Worm (Caenorhabditis elegans) whole organism, L1 larva: ENCODE data around the gene Y62H9A.8.
A peak's percentile ranks its signal among the peaks of the same experiment; 100 is the strongest.

Experiments
- C04F5.9 ChIP-seq: sonication (generic microtip); optimal IDR thresholded peaks from 2 replicates; lab custom pipeline; 2016; ENCODE audit warnings: missing genetic modification characterization, missing compliant biosample characterization
- C16A3.4 ChIP-seq: fragments of 150-350 bp; optimal IDR thresholded peaks from 2 replicates; lab custom pipeline; 2014; ENCODE audit warnings: missing biosample characterization, missing genetic modification characterization
- C34B4.2 ChIP-seq: sonication (generic microtip); optimal IDR thresholded peaks from 2 replicates; lab custom pipeline; 2017; ENCODE audit warnings: mild to moderate bottlenecking, missing genetic modification characterization, missing compliant biosample characterization
- Y116A8C.19 ChIP-seq: sonication (generic microtip); optimal IDR thresholded peaks from 2 replicates; lab custom pipeline; 2016; ENCODE audit warnings: missing compliant biosample characterization, missing genetic modification characterization, borderline replicate concordance
- blmp-1 ChIP-seq: fragments of 150-350 bp; optimal IDR thresholded peaks from 2 replicates; lab custom pipeline; 2014; ENCODE audit warnings: missing biosample characterization, missing genetic modification characterization
- ceh-8 ChIP-seq: fragments of 200-800 bp; sonication (Bioruptor generic); optimal IDR thresholded peaks from 2 replicates; lab custom pipeline; 2018; ENCODE audit warnings: mild to moderate bottlenecking, missing genetic modification characterization, moderate library complexity, missing compliant biosample characterization
- ces-1 ChIP-seq: fragments of 150-350 bp; optimal IDR thresholded peaks from 2 replicates; lab custom pipeline; 2014; ENCODE audit warnings: missing biosample characterization, missing genetic modification reagents, missing genetic modification characterization
- dsc-1 ChIP-seq: sonication (generic microtip); optimal IDR thresholded peaks from 2 replicates; lab custom pipeline; 2016; ENCODE audit warnings: mild to moderate bottlenecking, missing genetic modification characterization, missing compliant biosample characterization
- egl-13 ChIP-seq: sonication (generic microtip); optimal IDR thresholded peaks from 2 replicates; lab custom pipeline; 2016; ENCODE audit warnings: missing genotype, missing genetic modification reagents, missing genetic modification characterization, missing compliant biosample characterization
- elt-2 ChIP-seq: sonication (generic microtip); optimal IDR thresholded peaks from 2 replicates; lab custom pipeline; 2016; ENCODE audit warnings: missing genetic modification characterization, mild to moderate bottlenecking, inconsistent platforms, missing compliant biosample characterization, missing genetic modification reagents
- elt-3 ChIP-seq, 6 experiments: fragments of 150-350 bp in 1 of 6; sonication (generic microtip); optimal IDR thresholded peaks; 2 replicates each; lab custom pipeline; 2017 to 2018; ENCODE audit warnings: missing biosample characterization in 6 of 6, missing genetic modification characterization in 6 of 6, inconsistent platforms in 1 of 6
- fkh-4 ChIP-seq: sonication (generic microtip); optimal IDR thresholded peaks from 2 replicates; lab custom pipeline; 2016; ENCODE audit warnings: missing compliant biosample characterization, missing genetic modification characterization, borderline replicate concordance
- hlh-17 ChIP-seq: fragments of 200-800 bp; sonication (Bioruptor generic); optimal IDR thresholded peaks from 2 replicates; lab custom pipeline; 2018; ENCODE audit warnings: missing genetic modification characterization, mild to moderate bottlenecking, missing compliant biosample characterization, moderate library complexity, borderline replicate concordance
- hlh-4 ChIP-seq: sonication (generic microtip); optimal IDR thresholded peaks from 2 replicates; lab custom pipeline; 2016; ENCODE audit warnings: mild to moderate bottlenecking, missing genetic modification characterization, missing compliant biosample characterization
- isw-1 ChIP-seq: fragments of 200-800 bp; sonication (Bioruptor generic); IDR thresholded peaks from 2 replicates; pipeline ENCODE4 v1.3.6; 2022; ENCODE audit warnings: missing genetic modification characterization, missing compliant biosample characterization
- jun-1 ChIP-seq: fragments of 150-350 bp; optimal IDR thresholded peaks from 2 replicates; lab custom pipeline; 2014; ENCODE audit warnings: missing biosample characterization, missing genetic modification reagents, missing genetic modification characterization
- lin-14 ChIP-seq: fragments of 200-800 bp; sonication (Bioruptor generic); optimal IDR thresholded peaks from 2 replicates; lab custom pipeline; 2018; ENCODE audit warnings: mild to moderate bottlenecking, missing genetic modification characterization, moderate library complexity, missing compliant biosample characterization
- lin-15B ChIP-seq: fragments of 150-350 bp; sonication (generic microtip); optimal IDR thresholded peaks from 3 replicates; lab custom pipeline; 2014; ENCODE audit warnings: missing biosample characterization, missing genetic modification characterization
- lin-35 ChIP-seq, 2 experiments: fragments of 150-350 bp; optimal IDR thresholded peaks; 2 replicates each; lab custom pipeline; 2014; ENCODE audit warnings: missing biosample characterization in 2 of 2, missing genetic modification characterization in 2 of 2, missing genetic modification reagents in 2 of 2
- lsy-2 ChIP-seq, 2 experiments: fragments of 150-350 bp; optimal IDR thresholded peaks; 2 replicates each; lab custom pipeline; 2014; ENCODE audit warnings: missing biosample characterization in 2 of 2, missing genetic modification characterization in 2 of 2
- mdl-1 ChIP-seq, 2 experiments: fragments of 150-350 bp; optimal IDR thresholded peaks; 2 replicates each; lab custom pipeline; 2014 to 2017; ENCODE audit warnings: missing biosample characterization in 2 of 2, missing genetic modification characterization in 2 of 2, inconsistent platforms in 1 of 2
- mef-2 ChIP-seq: fragments of 150-350 bp; optimal IDR thresholded peaks from 2 replicates; lab custom pipeline; 2014; ENCODE audit warnings: missing biosample characterization, missing genetic modification characterization
- mep-1 ChIP-seq: fragments of 150-350 bp; optimal IDR thresholded peaks from 2 replicates; lab custom pipeline; 2014; ENCODE audit warnings: missing biosample characterization, missing genetic modification characterization
- nhr-11 ChIP-seq: fragments of 150-350 bp; optimal IDR thresholded peaks from 2 replicates; lab custom pipeline; 2014; ENCODE audit warnings: missing biosample characterization, missing genetic modification characterization
- nhr-12 ChIP-seq: sonication (generic microtip); optimal IDR thresholded peaks from 2 replicates; lab custom pipeline; 2017; ENCODE audit warnings: missing biosample characterization, missing genetic modification characterization
- nhr-20 ChIP-seq: sonication (generic microtip); optimal IDR thresholded peaks from 2 replicates; lab custom pipeline; 2016; ENCODE audit warnings: mild to moderate bottlenecking, missing genetic modification characterization, missing compliant biosample characterization
- nhr-237 ChIP-seq: fragments of 150-350 bp; optimal IDR thresholded peaks from 2 replicates; lab custom pipeline; 2014; ENCODE audit warnings: missing biosample characterization, missing genetic modification characterization
- nhr-76 ChIP-seq: sonication (generic microtip); optimal IDR thresholded peaks from 2 replicates; lab custom pipeline; 2017; ENCODE audit warnings: missing biosample characterization, missing genetic modification characterization
- nhr-90 ChIP-seq: sonication (generic microtip); optimal IDR thresholded peaks from 2 replicates; lab custom pipeline; 2016; ENCODE audit warnings: mild to moderate bottlenecking, missing genetic modification characterization, missing compliant biosample characterization; ENCODE audit not compliant: poor library complexity
- pag-3 ChIP-seq: sonication (generic microtip); optimal IDR thresholded peaks from 2 replicates; lab custom pipeline; 2017; ENCODE audit warnings: missing genetic modification characterization, mild to moderate bottlenecking, missing compliant biosample characterization, antibody characterized with exemption, borderline replicate concordance; ENCODE audit not compliant: insufficient read depth
- rnt-1 ChIP-seq: sonication (generic microtip); optimal IDR thresholded peaks from 2 replicates; lab custom pipeline; 2016; ENCODE audit warnings: mild to moderate bottlenecking, missing genetic modification characterization, moderate library complexity, missing compliant biosample characterization
- snpc-4 ChIP-seq: fragments of 150-350 bp; optimal IDR thresholded peaks from 2 replicates; lab custom pipeline; 2014; ENCODE audit warnings: missing biosample characterization, missing genetic modification characterization
- snu-23 ChIP-seq: sonication (generic microtip); optimal IDR thresholded peaks from 2 replicates; lab custom pipeline; 2016; ENCODE audit warnings: missing genetic modification characterization, missing compliant biosample characterization
- sox-4 ChIP-seq: sonication (generic microtip); optimal IDR thresholded peaks from 2 replicates; lab custom pipeline; 2016; ENCODE audit warnings: missing genetic modification characterization, missing compliant biosample characterization
- sptf-1 ChIP-seq: fragments of 150-350 bp; optimal IDR thresholded peaks from 2 replicates; lab custom pipeline; 2014; ENCODE audit warnings: missing biosample characterization, missing genetic modification characterization
- swsn-7 ChIP-seq: sonication (generic microtip); optimal IDR thresholded peaks from 2 replicates; lab custom pipeline; 2016; ENCODE audit warnings: missing genetic modification characterization, missing compliant biosample characterization
- tlp-1 ChIP-seq: fragments of 150-350 bp; optimal IDR thresholded peaks from 2 replicates; lab custom pipeline; 2014; ENCODE audit warnings: missing biosample characterization, missing genetic modification characterization
- unc-130 ChIP-seq: fragments of 150-350 bp; optimal IDR thresholded peaks from 2 replicates; lab custom pipeline; 2017; ENCODE audit warnings: missing biosample characterization, missing genetic modification characterization, inconsistent platforms
- unc-30 ChIP-seq: sonication (generic microtip); optimal IDR thresholded peaks from 2 replicates; lab custom pipeline; 2017; ENCODE audit warnings: missing biosample characterization, missing genetic modification characterization
- unc-62 ChIP-seq: fragments of 150-350 bp; optimal IDR thresholded peaks from 2 replicates; lab custom pipeline; 2014; ENCODE audit warnings: missing biosample characterization, missing genetic modification reagents, missing genetic modification characterization
- unc-86 ChIP-seq: sonication (generic microtip); optimal IDR thresholded peaks from 2 replicates; lab custom pipeline; 2016; ENCODE audit warnings: missing genetic modification characterization, missing compliant biosample characterization
- xbp-1 ChIP-seq: sonication (generic microtip); optimal IDR thresholded peaks from 2 replicates; lab custom pipeline; 2016; ENCODE audit warnings: missing genetic modification characterization, missing compliant biosample characterization
- zag-1 ChIP-seq: fragments of 150-350 bp; optimal IDR thresholded peaks from 2 replicates; lab custom pipeline; 2014; ENCODE audit warnings: missing biosample characterization, missing genetic modification characterization
- ztf-11 ChIP-seq, 2 experiments: sonication (generic microtip); optimal IDR thresholded peaks; 2 replicates each; lab custom pipeline; 2016 to 2017; ENCODE audit warnings: missing genetic modification characterization in 2 of 2, missing biosample characterization in 1 of 2, missing compliant biosample characterization in 1 of 2
- ztf-4 ChIP-seq: fragments of 150-350 bp; optimal IDR thresholded peaks from 2 replicates; lab custom pipeline; 2014; ENCODE audit warnings: missing biosample characterization, missing genetic modification characterization

Y62H9A.8 gene

DNA sequence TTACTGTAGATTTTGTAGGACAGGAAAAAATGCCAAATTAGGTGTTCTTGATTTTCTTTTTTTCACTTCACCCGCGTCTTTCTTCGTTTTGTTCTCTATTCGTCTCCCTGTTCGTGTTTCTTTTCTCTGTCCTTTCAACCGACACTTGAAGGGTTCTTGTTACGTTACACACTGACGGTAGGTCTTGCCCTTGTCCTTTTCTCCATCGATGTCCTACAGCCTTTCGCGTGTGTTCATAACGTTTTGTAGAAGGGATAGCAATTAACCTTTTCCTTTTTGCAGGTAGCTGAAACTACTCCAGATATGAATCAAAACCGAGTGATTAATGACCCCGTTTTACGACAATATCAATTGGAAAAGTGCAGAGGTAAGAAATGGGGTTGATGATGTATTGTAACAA lies 31.9 kb upstream of the Y62H9A.8 start, which contains the start of gene F55G7.1 (continued):
- peak; percentile 52 for TF ChIP-seq nhr-20
- TF ChIP-seq rnt-1 (tag; lab: Kevin White, UChicago): peak; percentile 66
- TF ChIP-seq swsn-7 (tag; lab: Kevin White, UChicago): peak; percentile 32
- no peak for TF ChIP-seq fkh-4 (tag; lab: Kevin White, UChicago)
- TF ChIP-seq hlh-17 (GFP tag; lab: Kevin White, UChicago): no peak
- TF ChIP-seq nhr-76 (tag; lab: Kevin White, UChicago): no peak
- peak; percentile 44 for TF ChIP-seq xbp-1 (tag; lab: Kevin White, UChicago)
- TF ChIP-seq ceh-8 (GFP tag; lab: Kevin White, UChicago): no peak
- TF ChIP-seq nhr-11: no peak
- TF ChIP-seq dsc-1 (tag; lab: Kevin White, UChicago): peak; percentile 71
- TF ChIP-seq sox-4 (tag; lab: Kevin White, UChicago): no peak
- TF ChIP-seq lin-35 (GFP tag; optimal IDR thresholded peaks at IDR 0.05; lab: Kevin White, UChicago): peak in 1 of 2 experiments; percentile 67
- no peak for TF ChIP-seq zag-1 (tag; lab: Kevin White, UChicago)
- TF ChIP-seq C04F5.9 (tag; lab: Kevin White, UChicago): no peak
- TF ChIP-seq unc-130 (tag; lab: Kevin White, UChicago): no peak
- TF ChIP-seq mep-1 (tag; lab: Kevin White, UChicago): peak; percentile 65
- no peak for TF ChIP-seq ces-1 (GFP tag; lab: Kevin White, UChicago)
- TF ChIP-seq isw-1 (GFP tag; lab: Robert Waterston, UW): no peak
- no peak for TF ChIP-seq sptf-1 (tag; lab: Kevin White, UChicago)
- TF ChIP-seq nhr-237 (tag; lab: Kevin White, UChicago): no peak
- peak; percentile 52 for TF ChIP-seq C16A3.4 (tag; lab: Kevin White, UChicago)
- TF ChIP-seq ztf-11 (tag; optimal IDR thresholded peaks at IDR 0.05; lab: Kevin White, UChicago): no peak
- TF ChIP-seq snpc-4 (tag; lab: Kevin White, UChicago): no peak
- no peak for TF ChIP-seq unc-62 (GFP tag; lab: Kevin White, UChicago)
- TF ChIP-seq unc-86 (tag; lab: Kevin White, UChicago): no peak
- no peak for TF ChIP-seq mef-2 (tag; lab: Kevin White, UChicago)
- peak; percentile 32 for TF ChIP-seq blmp-1 (tag; lab: Kevin White, UChicago)
- no peak for TF ChIP-seq hlh-4 (tag; lab: Kevin White, UChicago)
- TF ChIP-seq ztf-4: peak; percentile 31
- TF ChIP-seq jun-1 (tag; lab: Kevin White, UChicago): peak; percentile 78
- peak; percentile 79 for TF ChIP-seq snu-23 (GFP tag; lab: Kevin White, UChicago)
- no peak for TF ChIP-seq egl-13 (tag; lab: Kevin White, UChicago)
- TF ChIP-seq elt-3 (tag; optimal IDR thresholded peaks at IDR 0.05; lab: Kevin White, UChicago): peak in 4 of 6 experiments; percentile 23 to 38 (median 26)
- TF ChIP-seq Y116A8C.19 (tag; lab: Kevin White, UChicago): no peak
- no peak for TF ChIP-seq pag-3
- peak; percentile 72 for TF ChIP-seq nhr-90 (tag; lab: Kevin White, UChicago)
- TF ChIP-seq lin-15B (tag; lab: Kevin White, UChicago): no peak
- TF ChIP-seq mdl-1 (tag; optimal IDR thresholded peaks at IDR 0.05; lab: Kevin White, UChicago): no peak
- no peak for TF ChIP-seq tlp-1 (tag; lab: Kevin White, UChicago)

DNA sequence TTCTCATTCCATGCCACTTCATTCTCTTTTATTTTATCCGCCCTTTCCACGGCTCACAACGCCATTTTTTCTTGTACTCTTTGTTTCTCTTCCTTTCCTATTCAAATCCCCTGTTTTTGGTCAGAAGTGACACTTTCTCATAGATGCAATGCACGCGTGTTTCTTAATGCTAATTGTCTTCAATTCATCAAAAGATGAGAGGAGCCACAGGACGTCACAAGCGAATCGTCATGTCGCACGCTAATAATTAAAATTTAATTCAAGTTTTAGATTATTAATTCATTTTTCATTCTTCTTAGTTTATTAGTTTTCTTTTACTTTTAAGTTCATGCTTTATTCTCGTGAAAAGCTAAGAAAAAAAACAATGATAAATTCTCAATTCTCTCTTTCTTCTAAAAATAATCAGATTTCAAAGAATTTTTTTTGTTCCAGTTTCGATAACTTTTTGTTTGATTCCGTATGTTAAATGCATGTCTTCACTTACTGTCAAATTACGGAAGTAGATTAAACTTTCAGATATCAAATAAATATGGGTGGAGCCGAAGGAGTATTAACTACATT lies 28.6 kb upstream of the Y62H9A.8 start, which contains the start of gene Y62H9A.14:
Gene Y62H9A.14 (plus strand): TSS at position 511 of the 561 bp plus-strand sequence.
- peak; percentile 72 for TF ChIP-seq dsc-1 (tag; lab: Kevin White, UChicago)
- no peak for TF ChIP-seq egl-13 (tag; lab: Kevin White, UChicago)
- peak; percentile 22 for TF ChIP-seq lin-14
- TF ChIP-seq tlp-1 (tag; lab: Kevin White, UChicago): no peak
- no peak for TF ChIP-seq unc-30
- TF ChIP-seq elt-2 (tag; lab: Kevin White, UChicago): no peak
- TF ChIP-seq hlh-4 (tag; lab: Kevin White, UChicago): no peak
- TF ChIP-seq lsy-2 (tag; optimal IDR thresholded peaks at IDR 0.05; lab: Kevin White, UChicago): no peak
- TF ChIP-seq sox-4 (tag; lab: Kevin White, UChicago): no peak
- no peak for TF ChIP-seq nhr-12 (tag; lab: Kevin White, UChicago)
- peak; percentile 60 for TF ChIP-seq ceh-8 (GFP tag; lab: Kevin White, UChicago)
- TF ChIP-seq blmp-1 (tag; lab: Kevin White, UChicago): no peak
- no peak for TF ChIP-seq C34B4.2 (tag; lab: Kevin White, UChicago)
